Fruit fly (Drosophila melanogaster): ENCODE measurements around the gene Neos.

The Neos gene

dm6 chr3L:7262471-7262870 is 21.0 kb downstream of the Neos start (continued):
- TF ChIP-seq Lhr (GFP tag; optimal IDR thresholded peaks at IDR 0.05) = no peak
- TF ChIP-seq CG4730 (GFP tag; IDR thresholded peaks at IDR 0.05) = no peak
- no peak for TF ChIP-seq Doc2 (GFP tag; IDR thresholded peaks at IDR 0.05)
- TF ChIP-seq bowl (GFP tag; IDR thresholded peaks at IDR 0.05) = no peak
- TF ChIP-seq BEAF-32 (GFP tag; optimal IDR thresholded peaks at IDR 0.05) = no peak
- TF ChIP-seq kah (GFP tag; optimal IDR thresholded peaks at IDR 0.05) = no peak
- TF ChIP-seq CG11723 (GFP tag; optimal IDR thresholded peaks at IDR 0.05) = no peak
- TF ChIP-seq CG13775 (GFP tag; optimal IDR thresholded peaks at IDR 0.05) = no peak
- TF ChIP-seq Xrp1 (GFP tag; IDR thresholded peaks at IDR 0.05) = peak; percentile 7; the same call in 1 of the 2 replicates
- no peak for TF ChIP-seq CG9817 (tag; optimal IDR thresholded peaks at IDR 0.05)
- no peak for TF ChIP-seq exex (tag; optimal IDR thresholded peaks at IDR 0.05)
- no peak for TF ChIP-seq CG11085 (GFP tag; IDR thresholded peaks at IDR 0.05)
- TF ChIP-seq Trl (optimal IDR thresholded peaks at IDR 0.05) = no peak
- no peak for TF ChIP-seq Trl (GFP tag; optimal IDR thresholded peaks at IDR 0.05)
- TF ChIP-seq stwl (tag; optimal IDR thresholded peaks at IDR 0.05) = no peak
- TF ChIP-seq ERR (GFP tag; optimal IDR thresholded peaks at IDR 0.05) = no peak
- no peak for TF ChIP-seq dati (GFP tag; IDR thresholded peaks at IDR 0.05)
- no peak for TF ChIP-seq ro (GFP tag; IDR thresholded peaks at IDR 0.05)
- TF ChIP-seq Jarid2 (GFP tag; optimal IDR thresholded peaks at IDR 0.05) = no peak
- no peak for TF ChIP-seq Bdp1 (GFP tag; optimal IDR thresholded peaks at IDR 0.05)
- no peak for TF ChIP-seq NfI (GFP tag; optimal IDR thresholded peaks at IDR 0.05)
- no peak for TF ChIP-seq CG9437 (GFP tag; optimal IDR thresholded peaks at IDR 0.05)
- no peak for TF ChIP-seq Gsc (GFP tag; IDR thresholded peaks at IDR 0.05)
- no peak for TF ChIP-seq grau (tag; optimal IDR thresholded peaks at IDR 0.05)
- TF ChIP-seq CrebB (tag; optimal IDR thresholded peaks at IDR 0.05) = no peak
- no peak for TF ChIP-seq Nf-YB (GFP tag; optimal IDR thresholded peaks at IDR 0.05)
- TF ChIP-seq CG13424 (tag; optimal IDR thresholded peaks at IDR 0.05) = no peak
- TF ChIP-seq ranshi (GFP tag; IDR thresholded peaks at IDR 0.05) = no peak
- TF ChIP-seq Doc3 (GFP tag; IDR thresholded peaks at IDR 0.05; ENCODE audit: partially characterized antibody) = no peak
- TF ChIP-seq Meics (GFP tag; optimal IDR thresholded peaks at IDR 0.05) = peak; percentile 47
- no peak for TF ChIP-seq CG3163 (GFP tag; optimal IDR thresholded peaks at IDR 0.05)
- no peak for TF ChIP-seq CG10462 (GFP tag; optimal IDR thresholded peaks at IDR 0.05)
- no peak for TF ChIP-seq CG1792 (GFP tag; optimal IDR thresholded peaks at IDR 0.05)
- TF ChIP-seq CG8944 (GFP tag; optimal IDR thresholded peaks at IDR 0.05) = no peak
- no peak for TF ChIP-seq Dip2 (GFP tag; IDR thresholded peaks at IDR 0.05)
- no peak for TF ChIP-seq C15 (GFP tag; IDR thresholded peaks at IDR 0.05)
- TF ChIP-seq CG31224 (GFP tag; IDR thresholded peaks at IDR 0.05) = no peak
- TF ChIP-seq otp (GFP tag; IDR thresholded peaks at IDR 0.05) = no peak
- no peak for TF ChIP-seq D19A (tag; optimal IDR thresholded peaks at IDR 0.05)
- no peak for TF ChIP-seq HLH54F (GFP tag; optimal IDR thresholded peaks at IDR 0.05)
- no peak for TF ChIP-seq gce (GFP tag; IDR thresholded peaks at IDR 0.05)
- no peak for TF ChIP-seq CG14860 (GFP tag; IDR thresholded peaks at IDR 0.05; ENCODE audit: partially characterized antibody)
- TF ChIP-seq CG31441 (GFP tag; IDR thresholded peaks at IDR 0.05) = peak; percentile 72
- no peak for TF ChIP-seq odd (GFP tag; optimal IDR thresholded peaks at IDR 0.05)
- no peak for TF ChIP-seq nerfin-2 (GFP tag; IDR thresholded peaks at IDR 0.05; ENCODE audit: partially characterized antibody)
- TF ChIP-seq ac (GFP tag; optimal IDR thresholded peaks at IDR 0.05) = no peak
- no peak for TF ChIP-seq gcm (GFP tag; optimal IDR thresholded peaks at IDR 0.05)
- no peak for TF ChIP-seq CG6654 (GFP tag; optimal IDR thresholded peaks at IDR 0.05)
- TF ChIP-seq CHES-1-like (GFP tag; optimal IDR thresholded peaks at IDR 0.05) = no peak
- no peak for TF ChIP-seq disco-r (GFP tag; optimal IDR thresholded peaks at IDR 0.05)
- no peak for TF ChIP-seq zf30C (GFP tag; optimal IDR thresholded peaks at IDR 0.05)
- no peak for TF ChIP-seq HLHmδ (GFP tag; optimal IDR thresholded peaks at IDR 0.05)
- TF ChIP-seq ash1 (GFP tag; optimal IDR thresholded peaks at IDR 0.05) = no peak

Measured in whole organism, embryonic.